Fruit fly (Drosophila melanogaster): ENCODE measurements around the gene Gr93c.

dm6 chr3R:21854574-21855468 lies 9.8 kb upstream of the Gr93c start:
- TF ChIP-seq Eip93F (GFP tag; optimal IDR thresholded peaks at IDR 0.05), result no peak
- TF ChIP-seq Smox (GFP tag; optimal IDR thresholded peaks at IDR 0.05), result no peak
- no peak for TF ChIP-seq Met (GFP tag; optimal IDR thresholded peaks at IDR 0.05)
- no peak for TF ChIP-seq CG16779 (tag; optimal IDR thresholded peaks at IDR 0.05)
- no peak for TF ChIP-seq CG6808 (GFP tag; optimal IDR thresholded peaks at IDR 0.05)
- no peak for TF ChIP-seq Sox14 (GFP tag; optimal IDR thresholded peaks at IDR 0.05)
- TF ChIP-seq Ets96B (tag; optimal IDR thresholded peaks at IDR 0.05), result no peak
- no peak for TF ChIP-seq CG6792 (GFP tag; optimal IDR thresholded peaks at IDR 0.05)
- no peak for TF ChIP-seq OdsH (GFP tag; optimal IDR thresholded peaks at IDR 0.05)
- no peak for TF ChIP-seq CG6276 (GFP tag; optimal IDR thresholded peaks at IDR 0.05)
- no peak for TF ChIP-seq ss (GFP tag; optimal IDR thresholded peaks at IDR 0.05)
- no peak for TF ChIP-seq Sox102F (GFP tag; optimal IDR thresholded peaks at IDR 0.05)

All from whole organism, prepupa.